Worm (Caenorhabditis elegans) whole organism, L4/young adult: ENCODE data around the gene C16C4.1.

Experiments used
- W03F9.2 ChIP-seq: fragments of 150-350 bp; optimal IDR thresholded peaks from 2 replicates; lab custom pipeline; 2014; ENCODE audit warnings: missing biosample characterization, missing genetic modification characterization
- dao-5 ChIP-seq: sonication (generic microtip); optimal IDR thresholded peaks from 2 replicates; lab custom pipeline; 2016; ENCODE audit warnings: missing genotype, missing genetic modification characterization, moderate library complexity, missing compliant biosample characterization
- him-1 ChIP-seq: sonication (generic microtip); optimal IDR thresholded peaks from 2 replicates; lab custom pipeline; 2016; ENCODE audit warnings: missing genotype, missing genetic modification reagents, missing genetic modification characterization, missing compliant biosample characterization

DNA sequence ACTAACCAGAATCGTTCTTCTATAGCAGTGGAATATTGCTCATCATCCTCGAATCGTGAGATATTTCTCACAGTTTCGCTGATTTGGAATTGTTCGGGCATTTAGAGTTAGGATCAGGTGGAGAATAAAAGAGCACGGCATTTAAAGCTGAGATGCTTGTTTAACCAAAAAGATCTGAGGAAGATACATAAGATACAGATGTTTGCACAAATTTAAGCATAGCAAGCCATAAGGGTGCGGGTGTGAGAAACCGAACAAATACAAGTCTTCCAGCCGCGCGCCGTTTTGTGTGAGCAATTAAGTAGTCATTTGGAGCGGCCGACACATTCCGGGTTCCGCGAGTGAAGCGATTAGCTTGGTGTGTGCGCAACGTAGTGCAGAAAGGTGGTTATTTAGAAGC is 7.6 kb upstream of the C16C4.1 start, which contains the start of gene math-7:
- TF ChIP-seq him-1 (tag; lab: Kevin White, UChicago) = no peak
- TF ChIP-seq dao-5 = no peak
- TF ChIP-seq W03F9.2 (tag; lab: Kevin White, UChicago) = no peak
